Worm (Caenorhabditis elegans) whole organism, L2 larva: Measurements from ENCODE around the gene dyf-7.

Source experiments
- C34F6.9 ChIP-seq: fragments of 150-350 bp; optimal IDR thresholded peaks from 2 replicates; lab custom pipeline; 2014; ENCODE audit warnings: missing biosample characterization, missing genetic modification characterization
- F13H6.1 ChIP-seq: sonication (generic microtip); optimal IDR thresholded peaks from 2 replicates; lab custom pipeline; 2016; ENCODE audit warnings: missing genetic modification characterization, missing compliant biosample characterization
- R02D3.7 ChIP-seq: fragments of 150-350 bp; optimal IDR thresholded peaks from 2 replicates; lab custom pipeline; 2014; ENCODE audit warnings: missing biosample characterization, missing genetic modification characterization
- alr-1 ChIP-seq: fragments of 150-350 bp; optimal IDR thresholded peaks from 2 replicates; lab custom pipeline; 2014; ENCODE audit warnings: missing biosample characterization, missing genetic modification characterization
- aly-2 ChIP-seq: fragments of 150-350 bp; optimal IDR thresholded peaks from 2 replicates; lab custom pipeline; 2014; ENCODE audit warnings: missing biosample characterization, missing genetic modification characterization
- ceh-16 ChIP-seq: fragments of 150-350 bp; optimal IDR thresholded peaks from 2 replicates; lab custom pipeline; 2014; ENCODE audit warnings: missing biosample characterization, missing genetic modification characterization
- crh-2 ChIP-seq: sonication (generic microtip); optimal IDR thresholded peaks from 2 replicates; lab custom pipeline; 2017; ENCODE audit warnings: missing biosample characterization, missing genetic modification characterization
- dmd-4 ChIP-seq: sonication (generic microtip); optimal IDR thresholded peaks from 2 replicates; lab custom pipeline; 2017; ENCODE audit warnings: missing biosample characterization, missing genetic modification characterization
- elt-1 ChIP-seq: fragments of 150-350 bp; optimal IDR thresholded peaks from 2 replicates; lab custom pipeline; 2014; ENCODE audit warnings: missing biosample characterization, missing genetic modification characterization
- elt-3 ChIP-seq: sonication (generic microtip); optimal IDR thresholded peaks from 2 replicates; lab custom pipeline; 2017; ENCODE audit warnings: missing biosample characterization, missing genetic modification characterization
- fos-1 ChIP-seq: fragments of 150-350 bp; optimal IDR thresholded peaks from 2 replicates; lab custom pipeline; 2014; ENCODE audit warnings: missing biosample characterization, missing genetic modification characterization
- gmeb-1 ChIP-seq: fragments of 150-350 bp; optimal IDR thresholded peaks from 2 replicates; lab custom pipeline; 2014; ENCODE audit warnings: missing biosample characterization, missing genetic modification characterization
- lin-13 ChIP-seq: fragments of 150-350 bp; optimal IDR thresholded peaks from 2 replicates; lab custom pipeline; 2014; ENCODE audit warnings: missing biosample characterization, missing genetic modification reagents, missing genetic modification characterization
- mab-5 ChIP-seq: fragments of 150-350 bp; optimal IDR thresholded peaks from 2 replicates; lab custom pipeline; 2014; ENCODE audit warnings: missing biosample characterization, missing genetic modification characterization
- mbf-1 ChIP-seq: sonication (generic microtip); optimal IDR thresholded peaks from 2 replicates; lab custom pipeline; 2017; ENCODE audit warnings: missing biosample characterization, missing genetic modification characterization
- mdl-1 ChIP-seq, 2 experiments: fragments of 150-350 bp in 1 of 2; sonication (generic microtip) in 1 of 2; optimal IDR thresholded peaks; 2 replicates each; lab custom pipeline; 2017; ENCODE audit warnings: missing biosample characterization in 2 of 2, missing genetic modification characterization in 2 of 2
- nhr-11 ChIP-seq: fragments of 150-350 bp; optimal IDR thresholded peaks from 2 replicates; lab custom pipeline; 2014; ENCODE audit warnings: missing biosample characterization, missing genetic modification characterization
- nhr-12 ChIP-seq: fragments of 150-350 bp; optimal IDR thresholded peaks from 2 replicates; lab custom pipeline; 2014; ENCODE audit warnings: missing biosample characterization, missing genetic modification characterization
- nhr-129 ChIP-seq: fragments of 150-350 bp; optimal IDR thresholded peaks from 2 replicates; lab custom pipeline; 2014; ENCODE audit warnings: missing biosample characterization, missing genetic modification characterization
- nhr-21 ChIP-seq: fragments of 150-350 bp; optimal IDR thresholded peaks from 2 replicates; lab custom pipeline; 2014; ENCODE audit warnings: missing biosample characterization, missing genetic modification characterization
- nhr-23 ChIP-seq: fragments of 150-350 bp; optimal IDR thresholded peaks from 2 replicates; lab custom pipeline; 2014; ENCODE audit warnings: missing biosample characterization, missing genetic modification reagents, missing genetic modification characterization
- nhr-237 ChIP-seq: fragments of 150-350 bp; optimal IDR thresholded peaks from 2 replicates; lab custom pipeline; 2014; ENCODE audit warnings: missing biosample characterization, missing genetic modification characterization
- nhr-6 ChIP-seq: fragments of 150-350 bp; optimal IDR thresholded peaks from 2 replicates; lab custom pipeline; 2014; ENCODE audit warnings: missing biosample characterization, missing genetic modification characterization
- nhr-77 ChIP-seq: fragments of 150-350 bp; optimal IDR thresholded peaks from 2 replicates; lab custom pipeline; 2014; ENCODE audit warnings: missing biosample characterization, missing genetic modification characterization
- sem-4 ChIP-seq: fragments of 150-350 bp; optimal IDR thresholded peaks from 2 replicates; lab custom pipeline; 2014; ENCODE audit warnings: missing biosample characterization, missing genetic modification reagents, missing genetic modification characterization
- skn-1 ChIP-seq: sonication (generic microtip); optimal IDR thresholded peaks from 2 replicates; lab custom pipeline; 2017; ENCODE audit warnings: missing biosample characterization, missing genetic modification characterization
- sma-9 ChIP-seq, 2 experiments: fragments of 150-350 bp in 1 of 2; sonication (generic microtip) in 1 of 2; optimal IDR thresholded peaks; 2 replicates each; lab custom pipeline; 2014 to 2016; ENCODE audit warnings: missing genetic modification characterization in 2 of 2, mild to moderate bottlenecking in 1 of 2, missing biosample characterization in 1 of 2, missing compliant biosample characterization in 1 of 2, missing genetic modification reagents in 1 of 2, moderate library complexity in 1 of 2
- zag-1 ChIP-seq: fragments of 150-350 bp; optimal IDR thresholded peaks from 2 replicates; lab custom pipeline; 2014; ENCODE audit warnings: missing biosample characterization, missing genetic modification characterization
- ztf-11 ChIP-seq: sonication (generic microtip); optimal IDR thresholded peaks from 2 replicates; lab custom pipeline; 2017; ENCODE audit warnings: missing biosample characterization, missing genetic modification characterization
- ztf-4 ChIP-seq: fragments of 150-350 bp; optimal IDR thresholded peaks from 2 replicates; lab custom pipeline; 2014; ENCODE audit warnings: missing biosample characterization, missing genetic modification characterization

dyf-7 gene

DNA sequence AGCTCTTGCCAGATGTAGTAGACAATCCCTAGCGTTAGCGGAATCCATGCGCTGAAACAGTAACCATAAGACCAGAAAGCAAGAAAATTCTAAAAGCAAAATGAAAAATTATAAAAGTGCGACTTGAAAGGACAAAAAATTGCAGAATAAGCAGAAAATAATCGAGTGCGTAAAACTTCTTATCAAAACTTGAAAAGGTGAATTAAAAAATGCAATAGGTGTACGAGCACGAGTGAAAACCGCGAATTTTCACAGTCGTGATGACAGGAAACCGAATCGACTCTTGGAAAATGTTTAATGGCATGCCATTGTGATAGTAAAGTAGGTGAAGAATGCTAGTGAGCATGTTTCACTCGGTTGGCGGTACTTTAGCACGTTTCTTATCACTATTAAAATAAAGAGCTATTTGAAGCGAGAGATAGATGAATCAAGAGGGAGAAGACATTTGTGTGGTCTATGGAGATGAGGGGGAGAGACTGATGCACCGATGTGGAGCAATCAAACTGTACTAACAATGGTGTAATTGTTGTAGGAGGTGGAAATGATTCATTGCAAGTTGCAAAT, 18.3 kb upstream of the dyf-7 start, which contains the start of gene ifp-1:
TSS of gene ifp-1 (minus strand) at position 51 of the 564 bp plus-strand sequence.
- TF ChIP-seq fos-1 (tag; lab: Kevin White, UChicago) (peak; percentile 88), mbf-1 (tag; lab: Kevin White, UChicago) (no peak), nhr-77 (tag; lab: Kevin White, UChicago) (no peak), nhr-21 (tag; lab: Kevin White, UChicago) (no peak), crh-2 (tag; lab: Kevin White, UChicago) (peak; percentile 49), mdl-1 (tag; optimal IDR thresholded peaks at IDR 0.05; lab: Kevin White, UChicago) (peak in 1 of 2 experiments; percentile 34), gmeb-1 (tag; lab: Kevin White, UChicago) (peak; percentile 53), sma-9 (GFP tag; optimal IDR thresholded peaks at IDR 0.05; lab: Kevin White, UChicago) (peak; percentile 37), sma-9 (tag; optimal IDR thresholded peaks at IDR 0.05; lab: Kevin White, UChicago) (no peak)

DNA sequence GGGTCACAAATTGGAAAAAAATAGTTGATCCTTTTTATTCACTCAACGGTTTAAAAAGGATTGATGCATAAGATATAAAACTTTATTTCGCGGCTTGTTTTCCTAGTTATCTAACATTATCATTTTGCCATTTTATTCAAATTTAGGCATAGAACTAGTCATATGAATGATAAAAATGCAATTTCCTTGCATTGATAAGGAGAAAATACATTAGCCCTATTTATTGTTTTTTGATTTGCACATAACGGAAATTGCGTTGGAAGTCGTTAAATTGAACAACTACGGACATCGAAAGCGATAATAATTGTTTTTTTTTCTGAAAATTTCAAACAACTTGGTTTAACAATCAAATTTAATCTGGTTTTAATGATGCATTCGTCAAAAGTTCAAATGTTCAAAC, 11.2 kb upstream of the dyf-7 start:
- TF ChIP-seq crh-2 (tag; lab: Kevin White, UChicago) (peak; percentile 1), zag-1 (tag; lab: Kevin White, UChicago) (no peak), mdl-1 (tag; optimal IDR thresholded peaks at IDR 0.05; lab: Kevin White, UChicago) (no peak), elt-3 (tag; lab: Kevin White, UChicago) (no peak), F13H6.1 (tag; lab: Kevin White, UChicago) (no peak), nhr-21 (tag; lab: Kevin White, UChicago) (no peak), skn-1 (tag; lab: Kevin White, UChicago) (no peak), nhr-11 (tag; lab: Kevin White, UChicago) (no peak), elt-1 (tag; lab: Kevin White, UChicago) (no peak), C34F6.9 (tag; lab: Kevin White, UChicago) (no peak), nhr-129 (tag; lab: Kevin White, UChicago) (no peak), ceh-16 (tag; lab: Kevin White, UChicago) (no peak), dmd-4 (no peak), fos-1 (tag; lab: Kevin White, UChicago) (peak; percentile 52), nhr-23 (tag; lab: Kevin White, UChicago) (no peak)

DNA sequence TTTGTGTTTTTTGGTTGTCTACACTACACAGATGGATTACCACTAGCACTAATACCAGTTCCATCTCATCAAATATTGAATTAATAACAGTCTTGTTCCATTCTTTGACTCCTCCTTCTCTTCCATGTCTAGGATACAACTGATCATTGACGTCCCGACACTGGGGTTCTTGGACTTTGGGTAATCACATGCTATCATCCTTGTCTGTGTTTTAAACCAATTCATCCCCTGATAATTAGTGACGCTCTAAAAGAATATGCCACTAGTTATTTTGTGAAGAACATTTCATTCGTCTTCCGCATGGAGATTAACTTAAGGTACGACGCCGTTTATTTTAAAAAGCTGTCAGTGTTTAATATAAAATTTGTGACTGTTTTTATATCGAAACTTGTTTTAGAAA, 8.0 kb upstream of the dyf-7 start, which contains the start of gene npr-18:
TSS of gene npr-18 (plus strand) at position 301 of the 400 bp plus-strand sequence.
- TF ChIP-seq nhr-6 (tag; lab: Kevin White, UChicago) (no peak), sem-4 (no peak), gmeb-1 (tag; lab: Kevin White, UChicago) (no peak), aly-2 (tag; lab: Kevin White, UChicago) (no peak), lin-13 (GFP tag; lab: Kevin White, UChicago) (no peak), R02D3.7 (no peak)

DNA sequence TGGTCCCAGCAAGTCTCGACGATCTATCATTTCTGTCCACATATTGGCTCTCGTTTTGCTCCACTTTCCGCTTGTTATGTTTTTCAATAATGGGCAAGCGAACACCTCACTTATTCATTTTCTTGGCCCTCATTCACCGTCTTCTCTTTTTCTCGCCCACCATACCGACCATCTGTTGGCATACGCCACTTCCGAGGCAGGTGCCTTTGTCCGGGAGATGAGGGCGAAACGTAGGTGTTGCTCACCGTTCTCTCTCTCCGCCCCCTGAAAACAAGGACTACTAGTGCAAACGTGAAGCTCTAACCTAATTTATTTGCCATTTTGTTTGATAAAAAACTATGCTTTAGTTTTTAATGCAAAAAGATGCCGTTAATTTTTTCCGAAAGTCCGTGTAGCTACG, 804 bp upstream of the dyf-7 start:
- TF ChIP-seq ztf-4 (no peak), alr-1 (tag; lab: Kevin White, UChicago) (no peak), R02D3.7 (no peak), mbf-1 (tag; lab: Kevin White, UChicago) (no peak), nhr-11 (tag; lab: Kevin White, UChicago) (no peak), zag-1 (tag; lab: Kevin White, UChicago) (no peak), skn-1 (tag; lab: Kevin White, UChicago) (no peak), dmd-4 (no peak), ztf-11 (tag; lab: Kevin White, UChicago) (no peak), nhr-12 (tag; lab: Kevin White, UChicago) (no peak), nhr-237 (tag; lab: Kevin White, UChicago) (no peak), C34F6.9 (tag; lab: Kevin White, UChicago) (no peak)

DNA sequence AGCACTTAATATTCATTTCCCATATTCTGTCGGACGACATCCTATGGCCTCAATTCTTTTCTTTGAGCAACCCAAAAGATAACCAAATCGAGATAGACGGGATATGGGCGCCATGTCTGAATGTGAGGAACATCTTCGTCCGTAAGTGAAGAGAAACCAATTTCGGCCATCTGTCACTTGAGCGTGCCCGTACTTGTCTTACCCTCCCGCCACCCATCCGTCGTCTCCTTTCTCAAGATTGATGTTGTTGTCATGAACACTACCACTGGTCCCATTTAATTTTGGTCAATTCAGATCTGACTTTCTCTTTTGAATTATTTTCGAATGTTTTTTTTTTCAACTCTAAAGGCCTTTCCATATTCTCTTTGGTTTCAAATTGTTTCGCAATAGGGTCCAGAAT, 4.3 kb downstream of the dyf-7 start:
- TF ChIP-seq mab-5 (tag; lab: Kevin White, UChicago) (peak; percentile 16), skn-1 (tag; lab: Kevin White, UChicago) (no peak)
